Worm (Caenorhabditis elegans): ENCODE results near the gene C02F4.4.

The C02F4.4 gene

ce11 chrIV:10466398-10466797 lies 48.6 kb downstream of the C02F4.4 start:
- no peak for TF ChIP-seq mdl-1 (tag; optimal IDR thresholded peaks at IDR 0.05)
- no peak for TF ChIP-seq lim-7 (GFP tag; IDR thresholded peaks at IDR 0.05)
- TF ChIP-seq ceh-44 (GFP tag; IDR thresholded peaks at IDR 0.05), result no peak
- no peak for TF ChIP-seq unc-130 (GFP tag; optimal IDR thresholded peaks at IDR 0.05)
- TF ChIP-seq nhr-28 (tag; optimal IDR thresholded peaks at IDR 0.05), result peak; percentile 86
- no peak for TF ChIP-seq nhr-10 (tag; optimal IDR thresholded peaks at IDR 0.05)
- TF ChIP-seq pqm-1 (tag; optimal IDR thresholded peaks at IDR 0.05), result peak; percentile 83
- no peak for TF ChIP-seq daf-16 (GFP tag; optimal IDR thresholded peaks at IDR 0.05)
- peak; percentile 43 for TF ChIP-seq daf-16 (tag; optimal IDR thresholded peaks at IDR 0.05)
- TF ChIP-seq mxl-3 (GFP tag; optimal IDR thresholded peaks at IDR 0.05), result no peak
- no peak for TF ChIP-seq nhr-48 (tag; optimal IDR thresholded peaks at IDR 0.05)
- TF ChIP-seq dmd-8 (GFP tag; IDR thresholded peaks at IDR 0.05), result no peak
- TF ChIP-seq Y48G9A.11 (GFP tag; IDR thresholded peaks at IDR 0.05), result no peak
- peak; percentile 70 for TF ChIP-seq dmd-6 (GFP tag; IDR thresholded peaks at IDR 0.05)
- no peak for TF ChIP-seq lir-3 (tag; optimal IDR thresholded peaks at IDR 0.05)
- TF ChIP-seq mep-1 (tag; optimal IDR thresholded peaks at IDR 0.05), result no peak
- TF ChIP-seq nhr-77 (tag; optimal IDR thresholded peaks at IDR 0.05), result peak; percentile 38
- TF ChIP-seq hlh-30 (tag; optimal IDR thresholded peaks at IDR 0.05; ENCODE audit: insufficient read depth), result no peak
- TF ChIP-seq gei-8 (GFP tag; optimal IDR thresholded peaks at IDR 0.05), result no peak
- no peak for TF ChIP-seq R02D3.7 (tag; optimal IDR thresholded peaks at IDR 0.05)
- TF ChIP-seq mdt-29 (GFP tag; IDR thresholded peaks at IDR 0.05), result no peak
- no peak for TF ChIP-seq nhr-25 (tag; optimal IDR thresholded peaks at IDR 0.05; ENCODE audit: borderline replicate concordance, insufficient read depth)
- TF ChIP-seq set-16 (GFP tag; IDR thresholded peaks at IDR 0.05), result no peak
- TF ChIP-seq lin-39 (tag; optimal IDR thresholded peaks at IDR 0.05), result no peak
- TF ChIP-seq hlh-11 (tag; optimal IDR thresholded peaks at IDR 0.05), result peak; percentile 44
- TF ChIP-seq aha-1 (tag), result peak; percentile 54
- TF ChIP-seq nhr-41 (GFP tag; IDR thresholded peaks at IDR 0.05), result no peak
- no peak for TF ChIP-seq arid-1 (GFP tag; conservative IDR thresholded peaks at IDR 0.05)
- TF ChIP-seq mes-2 (tag; optimal IDR thresholded peaks at IDR 0.05; ENCODE audit: poor library complexity, severe bottlenecking), result no peak
- TF ChIP-seq jun-1 (tag; optimal IDR thresholded peaks at IDR 0.05), result no peak
- TF ChIP-seq php-3 (GFP tag; IDR thresholded peaks at IDR 0.05), result peak; percentile 23; the same call in 1 of the 2 replicates
- TF ChIP-seq sdz-12 (GFP tag; optimal IDR thresholded peaks at IDR 0.05), result no peak
- no peak for TF ChIP-seq zip-11 (GFP tag; IDR thresholded peaks at IDR 0.05)
- TF ChIP-seq ceh-20 (GFP tag; IDR thresholded peaks at IDR 0.05), result no peak
- no peak for TF ChIP-seq ceh-32 (tag; optimal IDR thresholded peaks at IDR 0.05; ENCODE audit: poor library complexity)
- TF ChIP-seq nhr-237 (tag; optimal IDR thresholded peaks at IDR 0.05), result no peak
- no peak for TF ChIP-seq ztf-7 (tag; optimal IDR thresholded peaks at IDR 0.05)
- TF ChIP-seq tra-1 (GFP tag; IDR thresholded peaks at IDR 0.05), result no peak
- TF ChIP-seq aly-2 (tag; optimal IDR thresholded peaks at IDR 0.05), result no peak
- TF ChIP-seq lin-38 (GFP tag; IDR thresholded peaks at IDR 0.05), result no peak
- no peak for TF ChIP-seq zag-1 (tag; optimal IDR thresholded peaks at IDR 0.05)
- peak in 1 of 2 experiments; percentile 61 for TF ChIP-seq lsy-2 (tag; optimal IDR thresholded peaks at IDR 0.05)
- TF ChIP-seq vab-7 (GFP tag; IDR thresholded peaks at IDR 0.05), result no peak
- TF ChIP-seq dve-1 (tag; optimal IDR thresholded peaks at IDR 0.05; ENCODE audit: insufficient read depth), result peak; percentile 44
- no peak for TF ChIP-seq Y105C5A.15 (GFP tag; IDR thresholded peaks at IDR 0.05)
- TF ChIP-seq ceh-62 (tag; optimal IDR thresholded peaks at IDR 0.05), result no peak
- no peak for TF ChIP-seq unc-39 (tag; optimal IDR thresholded peaks at IDR 0.05)
- TF ChIP-seq pha-4 (GFP tag; IDR thresholded peaks at IDR 0.05), result no peak
- no peak for TF ChIP-seq pha-4 (tag; optimal IDR thresholded peaks at IDR 0.05)
- no peak for TF ChIP-seq mxl-2 (GFP tag; conservative IDR thresholded peaks at IDR 0.05)
- TF ChIP-seq D1046.2 (GFP tag; IDR thresholded peaks at IDR 0.05), result no peak

Measured in whole organism, L4 larva.